Fruit fly (Drosophila melanogaster): Measurements from ENCODE around the gene CG15021.

- TF ChIP-seq HLH106 (tag; optimal IDR thresholded peaks at IDR 0.05) (no peak), ey (GFP tag; optimal IDR thresholded peaks at IDR 0.05) (no peak), Myc (optimal IDR thresholded peaks at IDR 0.05) (no peak), dsf (GFP tag; optimal IDR thresholded peaks at IDR 0.05; ENCODE audit: borderline replicate concordance) (no peak), usp (GFP tag; optimal IDR thresholded peaks at IDR 0.05) (no peak), dmrt93B (GFP tag; optimal IDR thresholded peaks at IDR 0.05) (no peak)
Observed at dm6 chr3L:4393642-4394041, 42.9 kb upstream of the CG15021 start.

Measured in whole organism, wandering third instar larva.